Worm (Caenorhabditis elegans) whole organism, L4 larva: ENCODE results near the gene acs-3.

Experiments
- F10B5.3 ChIP-seq: sonication (generic microtip); optimal IDR thresholded peaks from 2 replicates; lab custom pipeline; 2016; ENCODE audit warnings: mild to moderate bottlenecking, missing genetic modification characterization, missing compliant biosample characterization
- T20F7.1 ChIP-seq: fragments of 200-800 bp; sonication (Bioruptor generic); optimal IDR thresholded peaks from 2 replicates; lab custom pipeline; 2018; ENCODE audit warnings: mild to moderate bottlenecking, missing genetic modification characterization, missing compliant biosample characterization
- Y5F2A.4 ChIP-seq: fragments of 200-800 bp; sonication (Bioruptor generic); optimal IDR thresholded peaks from 2 replicates; lab custom pipeline; 2018; ENCODE audit warnings: mild to moderate bottlenecking, missing genetic modification characterization, missing compliant biosample characterization
- Y75B8A.6 ChIP-seq: fragments of 200-800 bp; sonication (Bioruptor generic); IDR thresholded peaks from 2 replicates; pipeline ENCODE4 v1.3.6; 2022; ENCODE audit warnings: missing genetic modification reagents, missing genetic modification characterization, missing compliant biosample characterization
- aha-1 ChIP-seq: fragments of 150-350 bp; peaks from one replicate; lab custom pipeline; 2014; ENCODE audit warnings: missing biosample characterization, missing genetic modification characterization
- arid-1 ChIP-seq: fragments of 200-800 bp; sonication (Bioruptor generic); conservative IDR thresholded peaks from 2 replicates; pipeline ENCODE4 v1.3.6; 2022; ENCODE audit warnings: missing genetic modification reagents, missing genetic modification characterization, missing compliant biosample characterization
- attf-4 ChIP-seq: sonication (generic microtip); optimal IDR thresholded peaks from 3 replicates; lab custom pipeline; 2017; ENCODE audit warnings: missing biosample characterization, missing genetic modification characterization
- ceh-28 ChIP-seq: fragments of 150-350 bp; optimal IDR thresholded peaks from 2 replicates; lab custom pipeline; 2014; ENCODE audit warnings: missing biosample characterization, missing genetic modification reagents, missing genetic modification characterization
- ceh-82 ChIP-seq: sonication (generic microtip); optimal IDR thresholded peaks from 2 replicates; lab custom pipeline; 2017; ENCODE audit warnings: missing biosample characterization, missing genetic modification characterization
- cey-2 ChIP-seq: sonication (generic microtip); optimal IDR thresholded peaks from 3 replicates; lab custom pipeline; 2017; ENCODE audit warnings: missing genetic modification characterization, mild to moderate bottlenecking, missing compliant biosample characterization, antibody characterized with exemption, borderline replicate concordance; ENCODE audit not compliant: insufficient read depth
- ctbp-1 ChIP-seq: fragments of 200-800 bp; sonication (Bioruptor generic); IDR thresholded peaks from 2 replicates; pipeline ENCODE4 v1.3.6; 2022; ENCODE audit warnings: missing genetic modification reagents, missing genetic modification characterization, missing compliant biosample characterization
- dmd-6 ChIP-seq: fragments of 200-800 bp; sonication (Bioruptor generic); IDR thresholded peaks from 2 replicates; pipeline ENCODE4 v1.3.6; 2022; ENCODE audit warnings: missing genetic modification reagents, missing genetic modification characterization, missing compliant biosample characterization
- egl-43 ChIP-seq: fragments of 200-800 bp; sonication (Bioruptor generic); IDR thresholded peaks from 2 replicates; pipeline ENCODE4 v1.3.6; 2022; ENCODE audit warnings: missing genetic modification reagents, missing genetic modification characterization, missing compliant biosample characterization
- fos-1 ChIP-seq: fragments of 150-350 bp; optimal IDR thresholded peaks from 2 replicates; lab custom pipeline; 2014; ENCODE audit warnings: missing biosample characterization, missing genetic modification characterization
- hif-1 ChIP-seq, 2 experiments: sonication (generic microtip); optimal IDR thresholded peaks; 2 replicates each; lab custom pipeline; 2016 to 2017; ENCODE audit warnings: missing compliant biosample characterization in 2 of 2, missing genetic modification characterization in 2 of 2, missing genetic modification reagents in 2 of 2, missing genotype in 2 of 2, mild to moderate bottlenecking in 1 of 2
- hlh-30 ChIP-seq: sonication (generic microtip); optimal IDR thresholded peaks from 2 replicates; lab custom pipeline; 2017; ENCODE audit warnings: antibody characterized with exemption, mild to moderate bottlenecking, missing genetic modification characterization, missing compliant biosample characterization; ENCODE audit not compliant: insufficient read depth
- hmg-1.1 ChIP-seq: fragments of 200-800 bp; sonication (Bioruptor generic); IDR thresholded peaks from 2 replicates; pipeline ENCODE4 v1.3.6; 2022; ENCODE audit warnings: missing genetic modification reagents, missing genetic modification characterization, missing compliant biosample characterization
- lim-7 ChIP-seq: fragments of 200-800 bp; sonication (Bioruptor generic); IDR thresholded peaks from 2 replicates; pipeline ENCODE4 v1.3.6; 2022; ENCODE audit warnings: missing genetic modification characterization, missing compliant biosample characterization
- lin-13 ChIP-seq: fragments of 150-350 bp; optimal IDR thresholded peaks from 2 replicates; lab custom pipeline; 2014; ENCODE audit warnings: missing biosample characterization, missing genetic modification reagents, missing genetic modification characterization
- lin-29 ChIP-seq: fragments of 200-800 bp; sonication (Bioruptor generic); IDR thresholded peaks from 2 replicates; pipeline ENCODE4 v1.3.6; 2022; ENCODE audit warnings: missing genetic modification reagents, missing genetic modification characterization, missing compliant biosample characterization
- lin-38 ChIP-seq: fragments of 200-800 bp; sonication (Bioruptor generic); IDR thresholded peaks from 2 replicates; pipeline ENCODE4 v1.3.6; 2022; ENCODE audit warnings: missing genetic modification reagents, missing genetic modification characterization, missing compliant biosample characterization
- lir-3 ChIP-seq: sonication (generic microtip); optimal IDR thresholded peaks from 2 replicates; lab custom pipeline; 2016; ENCODE audit warnings: mild to moderate bottlenecking, missing genetic modification characterization, missing compliant biosample characterization
- madf-5 ChIP-seq, 2 experiments: fragments of 200-800 bp; sonication (Bioruptor generic); IDR thresholded peaks; 2 replicates each; pipeline ENCODE4 v1.3.6; 2022; ENCODE audit warnings: missing compliant biosample characterization in 2 of 2, missing genetic modification characterization in 2 of 2
- mdl-1 ChIP-seq, 2 experiments: fragments of 150-350 bp in 1 of 2; sonication (generic microtip) in 1 of 2; optimal IDR thresholded peaks; 2 replicates each; lab custom pipeline; 2014 to 2017; ENCODE audit warnings: missing biosample characterization in 2 of 2, missing genetic modification characterization in 2 of 2
- mes-2 ChIP-seq: sonication (generic microtip); optimal IDR thresholded peaks from 2 replicates; lab custom pipeline; 2016; ENCODE audit warnings: missing genotype, mild to moderate bottlenecking, missing genetic modification characterization, missing compliant biosample characterization; ENCODE audit not compliant: poor library complexity, severe bottlenecking
- mxl-2 ChIP-seq: fragments of 200-800 bp; sonication (Bioruptor generic); conservative IDR thresholded peaks from 2 replicates; pipeline ENCODE4 v1.3.6; 2022; ENCODE audit warnings: missing genetic modification reagents, missing genetic modification characterization, missing compliant biosample characterization
- mxl-3 ChIP-seq: fragments of 200-800 bp; sonication (Bioruptor generic); optimal IDR thresholded peaks from 2 replicates; lab custom pipeline; 2018; ENCODE audit warnings: mild to moderate bottlenecking, missing genetic modification characterization, missing compliant biosample characterization
- nhr-237 ChIP-seq: sonication (generic microtip); optimal IDR thresholded peaks from 2 replicates; lab custom pipeline; 2017; ENCODE audit warnings: missing biosample characterization, missing genetic modification characterization
- nhr-25 ChIP-seq: sonication (generic microtip); optimal IDR thresholded peaks from 2 replicates; lab custom pipeline; 2017; ENCODE audit warnings: missing genetic modification characterization, mild to moderate bottlenecking, missing compliant biosample characterization, antibody characterized with exemption, moderate library complexity, borderline replicate concordance; ENCODE audit not compliant: insufficient read depth
- nhr-28 ChIP-seq: fragments of 150-350 bp; optimal IDR thresholded peaks from 2 replicates; lab custom pipeline; 2014; ENCODE audit warnings: missing biosample characterization, missing genetic modification characterization
- nhr-42 ChIP-seq: fragments of 200-800 bp; sonication (Bioruptor generic); IDR thresholded peaks from 2 replicates; pipeline ENCODE4 v1.3.6; 2022; ENCODE audit warnings: missing genetic modification characterization, missing compliant biosample characterization
- nhr-6 ChIP-seq: fragments of 150-350 bp; optimal IDR thresholded peaks from 2 replicates; lab custom pipeline; 2014; ENCODE audit warnings: missing biosample characterization, missing genetic modification characterization
- nhr-76 ChIP-seq: fragments of 150-350 bp; optimal IDR thresholded peaks from 2 replicates; lab custom pipeline; 2014; ENCODE audit warnings: missing biosample characterization, missing genetic modification characterization
- nhr-77 ChIP-seq: fragments of 150-350 bp; optimal IDR thresholded peaks from 2 replicates; lab custom pipeline; 2014; ENCODE audit warnings: missing biosample characterization, missing genetic modification characterization
- pha-4 ChIP-seq, 2 experiments: fragments of 150-350 bp in 1 of 2; fragments of 200-800 bp in 1 of 2; sonication (Bioruptor generic) in 1 of 2; IDR thresholded peaks in 1 of 2; optimal IDR thresholded peaks in 1 of 2; 2 replicates each; pipeline versions ENCODE4 v1.3.6 to Lab custom; 2014 to 2022; ENCODE audit warnings: missing genetic modification characterization in 2 of 2, missing genetic modification reagents in 2 of 2, missing biosample characterization in 1 of 2, missing compliant biosample characterization in 1 of 2
- pqm-1 ChIP-seq: sonication (generic microtip); optimal IDR thresholded peaks from 2 replicates; lab custom pipeline; 2017; ENCODE audit warnings: missing biosample characterization, missing genetic modification characterization
- saeg-2 ChIP-seq: fragments of 200-800 bp; sonication (Bioruptor generic); IDR thresholded peaks from 2 replicates; pipeline ENCODE4 v1.3.6; 2022; ENCODE audit warnings: missing genetic modification reagents, missing genetic modification characterization, missing compliant biosample characterization
- skn-1 ChIP-seq: fragments of 150-350 bp; optimal IDR thresholded peaks from 2 replicates; lab custom pipeline; 2014; ENCODE audit warnings: missing biosample characterization, missing genetic modification characterization
- snpc-1.2 ChIP-seq: fragments of 200-800 bp; sonication (Bioruptor generic); IDR thresholded peaks from 2 replicates; pipeline ENCODE4 v1.3.6; 2022; ENCODE audit warnings: missing genetic modification reagents, missing genetic modification characterization, missing compliant biosample characterization
- spr-1 ChIP-seq: sonication (generic microtip); optimal IDR thresholded peaks from 2 replicates; lab custom pipeline; 2016; ENCODE audit warnings: mild to moderate bottlenecking, missing genetic modification characterization, missing compliant biosample characterization
- tra-1 ChIP-seq: fragments of 200-800 bp; sonication (Bioruptor generic); IDR thresholded peaks from 2 replicates; pipeline ENCODE4 v1.3.6; 2022; ENCODE audit warnings: missing genetic modification reagents, missing genetic modification characterization, missing compliant biosample characterization
- zfp-3 ChIP-seq: fragments of 200-800 bp; sonication (Bioruptor generic); conservative IDR thresholded peaks from 2 replicates; pipeline ENCODE4 v1.3.6; 2022; ENCODE audit warnings: missing genetic modification reagents, missing genetic modification characterization, missing compliant biosample characterization
- zip-2 ChIP-seq: fragments of 150-350 bp; optimal IDR thresholded peaks from 2 replicates; lab custom pipeline; 2014; ENCODE audit warnings: missing biosample characterization, missing genetic modification characterization
- ztf-7 ChIP-seq: fragments of 150-350 bp; optimal IDR thresholded peaks from 2 replicates; lab custom pipeline; 2014; ENCODE audit warnings: missing biosample characterization, missing genetic modification characterization

The acs-3 gene

DNA sequence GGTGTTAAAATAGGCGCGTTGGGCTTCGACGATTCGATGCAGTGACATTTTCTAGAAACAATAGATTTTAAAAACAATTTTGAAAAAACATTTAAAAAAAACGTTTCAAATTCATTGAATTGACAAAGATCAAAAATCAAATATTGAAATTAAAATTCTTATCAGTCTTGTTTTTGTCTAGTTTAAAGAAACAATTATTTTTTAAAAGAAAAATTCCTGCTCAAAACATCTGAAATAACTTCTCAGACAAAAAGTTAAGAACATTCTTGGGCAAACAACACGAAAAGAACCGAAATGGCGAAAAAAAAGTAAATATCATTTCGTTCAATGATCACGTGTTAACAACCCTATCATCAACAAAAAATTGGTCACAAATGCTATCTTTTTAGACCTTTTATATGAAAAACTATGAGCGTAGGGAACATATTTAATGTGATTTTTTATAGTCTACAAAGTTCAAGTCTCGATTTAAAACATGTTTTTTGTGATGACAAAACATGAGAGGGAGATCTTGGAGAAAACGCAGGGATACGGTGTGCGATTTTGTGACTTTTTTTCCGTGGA is 30.3 kb downstream of the acs-3 start, which contains the start of gene alh-5 (continued):
- TF ChIP-seq nhr-77: peak; percentile 55
- no peak for TF ChIP-seq Y5F2A.4 (GFP tag; lab: Kevin White, UChicago)
- no peak for TF ChIP-seq nhr-237 (tag; lab: Kevin White, UChicago)
- TF ChIP-seq nhr-42 (GFP tag; lab: Robert Waterston, UW): no peak
- TF ChIP-seq skn-1: no peak
- TF ChIP-seq nhr-25 (tag; lab: Kevin White, UChicago): no peak
- no peak for TF ChIP-seq spr-1 (tag; lab: Kevin White, UChicago)
- TF ChIP-seq mes-2 (tag; lab: Kevin White, UChicago): no peak
- no peak for TF ChIP-seq madf-5 (GFP tag; IDR thresholded peaks at IDR 0.05; lab: Robert Waterston, UW)
- no peak for TF ChIP-seq nhr-6 (tag; lab: Kevin White, UChicago)
- TF ChIP-seq hif-1 (tag; optimal IDR thresholded peaks at IDR 0.05; lab: Kevin White, UChicago): no peak
- TF ChIP-seq egl-43 (GFP tag; lab: Robert Waterston, UW): no peak
- TF ChIP-seq nhr-28 (tag; lab: Kevin White, UChicago): peak; percentile 99
- peak; percentile 5 for TF ChIP-seq pqm-1 (tag; lab: Kevin White, UChicago)
- TF ChIP-seq cey-2: no peak
- TF ChIP-seq arid-1 (GFP tag; lab: Robert Waterston, UW): no peak
- no peak for TF ChIP-seq ztf-7 (tag; lab: Kevin White, UChicago)
- TF ChIP-seq ceh-82 (tag; lab: Kevin White, UChicago): no peak
- no peak for TF ChIP-seq zfp-3 (GFP tag; lab: Robert Waterston, UW)
- no peak for TF ChIP-seq lir-3 (tag; lab: Kevin White, UChicago)
- TF ChIP-seq lim-7 (GFP tag; lab: Robert Waterston, UW): no peak
- TF ChIP-seq ctbp-1 (GFP tag; lab: Robert Waterston, UW): no peak
- TF ChIP-seq pha-4 (GFP tag; IDR thresholded peaks at IDR 0.05; lab: Robert Waterston, UW): no peak
- TF ChIP-seq pha-4 (tag; optimal IDR thresholded peaks at IDR 0.05; lab: Kevin White, UChicago): no peak
- TF ChIP-seq dmd-6 (GFP tag; lab: Robert Waterston, UW): peak; percentile 35; the same call in 1 of the 2 replicates
- no peak for TF ChIP-seq T20F7.1 (GFP tag; lab: Kevin White, UChicago)
- TF ChIP-seq lin-29 (GFP tag; lab: Robert Waterston, UW): no peak
- peak; percentile 68 for TF ChIP-seq hlh-30
- TF ChIP-seq aha-1 (tag; lab: Kevin White, UChicago): peak; percentile 40
- no peak for TF ChIP-seq zip-2 (tag; lab: Kevin White, UChicago)
- no peak for TF ChIP-seq mxl-3 (GFP tag; lab: Kevin White, UChicago)
- no peak for TF ChIP-seq nhr-76 (tag; lab: Kevin White, UChicago)
- TF ChIP-seq tra-1: no peak
- no peak for TF ChIP-seq snpc-1.2 (GFP tag; lab: Robert Waterston, UW)

DNA sequence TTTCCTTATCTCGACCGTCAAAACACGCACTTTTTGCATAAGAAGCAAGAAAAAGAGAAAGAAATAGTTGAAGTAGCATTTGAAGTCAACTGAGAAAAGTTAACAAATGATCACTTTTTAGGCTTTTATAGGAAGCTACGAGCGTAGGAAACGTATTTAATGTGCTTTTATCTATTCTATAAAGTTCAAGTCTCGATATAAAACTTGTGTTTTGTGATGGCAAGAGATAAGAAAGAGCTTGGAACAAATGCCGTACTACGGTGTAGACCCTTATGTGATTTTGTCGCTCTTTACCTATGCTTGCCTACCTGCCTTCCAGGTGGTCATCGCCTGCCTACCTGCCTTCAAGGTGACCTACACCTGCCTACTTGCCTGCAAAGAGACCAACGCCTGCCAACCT is 34.9 kb downstream of the acs-3 start, which contains the start of gene clec-206:
Gene clec-206, minus strand, starts transcription at position 101 of the 400 bp plus-strand sequence.
- TF ChIP-seq hmg-1.1 (GFP tag; lab: Robert Waterston, UW) (no peak), T20F7.1 (GFP tag; lab: Kevin White, UChicago) (no peak), ceh-28 (no peak), saeg-2 (no peak), madf-5 (GFP tag; IDR thresholded peaks at IDR 0.05; lab: Robert Waterston, UW) (no peak), fos-1 (tag; lab: Kevin White, UChicago) (no peak), mxl-2 (no peak), mdl-1 (tag; optimal IDR thresholded peaks at IDR 0.05; lab: Kevin White, UChicago) (no peak), F10B5.3 (tag; lab: Kevin White, UChicago) (no peak), tra-1 (no peak), lin-38 (GFP tag; lab: Robert Waterston, UW) (no peak), lin-13 (no peak), Y75B8A.6 (no peak), attf-4 (no peak)
- TF ChIP-seq, all 104 proteins: peak for 0
